Fruit fly (Drosophila melanogaster) Kc167 (cell line): Measurements from ENCODE around the gene CG11596.

Source experiments
- h ChIP-seq: fragments of >200 bp; optimal IDR thresholded peaks from 3 replicates; lab custom pipeline; 2018; ENCODE audit warnings: missing external identifiers
- insv ChIP-seq: fragments of >200 bp; optimal IDR thresholded peaks from 3 replicates; lab custom pipeline; 2018; ENCODE audit warnings: missing external identifiers
- psq ChIP-seq: fragments of >200 bp; optimal IDR thresholded peaks from 2 replicates; lab custom pipeline; 2017; ENCODE audit warnings: missing external identifiers

- TF ChIP-seq h (lab: Kevin White, UChicago) (no peak), insv (lab: Kevin White, UChicago) (no peak), psq (no peak)
Measured at dm6 chrX:1909533-1909932, 17.9 kb upstream of the CG11596 start.
